Worm (Caenorhabditis elegans) whole organism, L1 larva: ENCODE data around the gene Y48A6C.4.
A peak's percentile ranks its signal among the peaks of the same experiment; 100 is the strongest.

Experiments
- C04F5.9 ChIP-seq: sonication (generic microtip); optimal IDR thresholded peaks from 2 replicates; lab custom pipeline; 2016; ENCODE audit warnings: missing genetic modification characterization, missing compliant biosample characterization
- C16A3.4 ChIP-seq: fragments of 150-350 bp; optimal IDR thresholded peaks from 2 replicates; lab custom pipeline; 2014; ENCODE audit warnings: missing biosample characterization, missing genetic modification characterization
- Y116A8C.19 ChIP-seq: sonication (generic microtip); optimal IDR thresholded peaks from 2 replicates; lab custom pipeline; 2016; ENCODE audit warnings: missing compliant biosample characterization, missing genetic modification characterization, borderline replicate concordance
- aha-1 ChIP-seq: fragments of 150-350 bp; optimal IDR thresholded peaks from 2 replicates; lab custom pipeline; 2014; ENCODE audit warnings: missing biosample characterization, missing genetic modification characterization
- ama-1 ChIP-seq: fragments of 150-350 bp; optimal IDR thresholded peaks from 2 replicates; lab custom pipeline; 2014
- blmp-1 ChIP-seq: fragments of 150-350 bp; optimal IDR thresholded peaks from 2 replicates; lab custom pipeline; 2014; ENCODE audit warnings: missing biosample characterization, missing genetic modification characterization
- ceh-63 ChIP-seq: fragments of 200-800 bp; sonication (Bioruptor generic); optimal IDR thresholded peaks from 2 replicates; lab custom pipeline; 2018; ENCODE audit warnings: mild to moderate bottlenecking, missing genetic modification characterization, missing compliant biosample characterization
- ceh-88 ChIP-seq: fragments of 200-800 bp; sonication (Bioruptor generic); IDR thresholded peaks from 2 replicates; pipeline ENCODE4 v1.3.6; 2022; ENCODE audit warnings: missing genetic modification characterization, missing compliant biosample characterization
- dpl-1 ChIP-seq, 3 experiments: fragments of 150-350 bp in 2 of 3; sonication (generic microtip) in 1 of 3; optimal IDR thresholded peaks; 2 replicates each; lab custom pipeline; 2014 to 2017; ENCODE audit warnings: missing biosample characterization in 3 of 3, missing genetic modification characterization in 3 of 3, missing genetic modification reagents in 3 of 3
- dsc-1 ChIP-seq: sonication (generic microtip); optimal IDR thresholded peaks from 2 replicates; lab custom pipeline; 2016; ENCODE audit warnings: mild to moderate bottlenecking, missing genetic modification characterization, missing compliant biosample characterization
- efl-1 ChIP-seq, 4 experiments: fragments of 150-350 bp; optimal IDR thresholded peaks in 3 of 4; peaks in 1 of 4; 1 replicate in 1 of 4; 2 replicates in 3 of 4; lab custom pipeline; 2014; ENCODE audit warnings: missing biosample characterization in 2 of 4, missing genetic modification characterization in 2 of 4, missing genetic modification reagents in 2 of 4
- efl-3 ChIP-seq: fragments of 200-800 bp; sonication (Bioruptor generic); optimal IDR thresholded peaks from 2 replicates; lab custom pipeline; 2018; ENCODE audit warnings: mild to moderate bottlenecking, missing genetic modification characterization, missing compliant biosample characterization
- egl-13 ChIP-seq: sonication (generic microtip); optimal IDR thresholded peaks from 2 replicates; lab custom pipeline; 2016; ENCODE audit warnings: missing genotype, missing genetic modification reagents, missing genetic modification characterization, missing compliant biosample characterization
- egl-27 ChIP-seq, 2 experiments: fragments of 150-350 bp in 1 of 2; sonication (generic microtip); optimal IDR thresholded peaks; 3 replicates each; lab custom pipeline; 2017 to 2018; ENCODE audit warnings: missing biosample characterization in 2 of 2, missing genetic modification characterization in 2 of 2, missing genetic modification reagents in 2 of 2
- fkh-10 ChIP-seq: sonication (generic microtip); optimal IDR thresholded peaks from 2 replicates; lab custom pipeline; 2017; ENCODE audit warnings: missing biosample characterization, missing genetic modification reagents, missing genetic modification characterization
- fkh-8 ChIP-seq: sonication (generic microtip); optimal IDR thresholded peaks from 2 replicates; lab custom pipeline; 2016; ENCODE audit warnings: mild to moderate bottlenecking, missing genetic modification characterization, missing compliant biosample characterization
- grh-1 ChIP-seq: fragments of 200-800 bp; sonication (Bioruptor generic); IDR thresholded peaks from 2 replicates; pipeline ENCODE4 v1.3.6; 2022; ENCODE audit warnings: missing genetic modification reagents, missing genetic modification characterization, missing compliant biosample characterization
- hlh-17 ChIP-seq: fragments of 200-800 bp; sonication (Bioruptor generic); optimal IDR thresholded peaks from 2 replicates; lab custom pipeline; 2018; ENCODE audit warnings: missing genetic modification characterization, mild to moderate bottlenecking, missing compliant biosample characterization, moderate library complexity, borderline replicate concordance
- hlh-4 ChIP-seq: sonication (generic microtip); optimal IDR thresholded peaks from 2 replicates; lab custom pipeline; 2016; ENCODE audit warnings: mild to moderate bottlenecking, missing genetic modification characterization, missing compliant biosample characterization
- hpl-2 ChIP-seq: fragments of 150-350 bp; optimal IDR thresholded peaks from 2 replicates; lab custom pipeline; 2014; ENCODE audit warnings: missing biosample characterization, missing genetic modification reagents, missing genetic modification characterization
- isw-1 ChIP-seq: fragments of 200-800 bp; sonication (Bioruptor generic); IDR thresholded peaks from 2 replicates; pipeline ENCODE4 v1.3.6; 2022; ENCODE audit warnings: missing genetic modification characterization, missing compliant biosample characterization
- jun-1 ChIP-seq: fragments of 150-350 bp; optimal IDR thresholded peaks from 2 replicates; lab custom pipeline; 2014; ENCODE audit warnings: missing biosample characterization, missing genetic modification reagents, missing genetic modification characterization
- lin-35 ChIP-seq, 2 experiments: fragments of 150-350 bp; optimal IDR thresholded peaks; 2 replicates each; lab custom pipeline; 2014; ENCODE audit warnings: missing biosample characterization in 2 of 2, missing genetic modification characterization in 2 of 2, missing genetic modification reagents in 2 of 2
- lin-39 ChIP-seq: fragments of 150-350 bp; optimal IDR thresholded peaks from 2 replicates; lab custom pipeline; 2014; ENCODE audit warnings: missing biosample characterization, missing genetic modification reagents, missing genetic modification characterization
- lsy-2 ChIP-seq, 2 experiments: fragments of 150-350 bp; optimal IDR thresholded peaks; 2 replicates each; lab custom pipeline; 2014; ENCODE audit warnings: missing biosample characterization in 2 of 2, missing genetic modification characterization in 2 of 2
- mab-9 ChIP-seq: fragments of 200-800 bp; sonication (Bioruptor generic); IDR thresholded peaks from 2 replicates; pipeline ENCODE4 v1.3.6; 2022; ENCODE audit warnings: missing genetic modification reagents, missing genetic modification characterization, missing compliant biosample characterization
- mdl-1 ChIP-seq, 2 experiments: fragments of 150-350 bp; optimal IDR thresholded peaks; 2 replicates each; lab custom pipeline; 2014 to 2017; ENCODE audit warnings: missing biosample characterization in 2 of 2, missing genetic modification characterization in 2 of 2, inconsistent platforms in 1 of 2
- mef-2 ChIP-seq: fragments of 150-350 bp; optimal IDR thresholded peaks from 2 replicates; lab custom pipeline; 2014; ENCODE audit warnings: missing biosample characterization, missing genetic modification characterization
- mep-1 ChIP-seq: fragments of 150-350 bp; optimal IDR thresholded peaks from 2 replicates; lab custom pipeline; 2014; ENCODE audit warnings: missing biosample characterization, missing genetic modification characterization
- nhr-19 ChIP-seq: fragments of 200-800 bp; sonication (Bioruptor generic); conservative IDR thresholded peaks from 2 replicates; pipeline ENCODE4 v1.3.6; 2022; ENCODE audit warnings: missing genetic modification characterization, missing compliant biosample characterization
- nhr-28 ChIP-seq: fragments of 150-350 bp; optimal IDR thresholded peaks from 2 replicates; lab custom pipeline; 2014; ENCODE audit warnings: missing biosample characterization, missing genetic modification characterization
- nhr-71 ChIP-seq: sonication (generic microtip); optimal IDR thresholded peaks from 2 replicates; lab custom pipeline; 2016; ENCODE audit warnings: mild to moderate bottlenecking, missing genetic modification characterization, moderate library complexity, missing compliant biosample characterization
- nhr-77 ChIP-seq: fragments of 150-350 bp; optimal IDR thresholded peaks from 2 replicates; lab custom pipeline; 2014; ENCODE audit warnings: missing biosample characterization, missing genetic modification characterization
- nhr-85 ChIP-seq: sonication (generic microtip); peaks from one replicate; lab custom pipeline; 2016; ENCODE audit warnings: missing genetic modification characterization, inconsistent platforms, missing compliant biosample characterization
- nhr-90 ChIP-seq: sonication (generic microtip); optimal IDR thresholded peaks from 2 replicates; lab custom pipeline; 2016; ENCODE audit warnings: mild to moderate bottlenecking, missing genetic modification characterization, missing compliant biosample characterization; ENCODE audit not compliant: poor library complexity
- pax-3 ChIP-seq: fragments of 200-800 bp; sonication (Bioruptor generic); optimal IDR thresholded peaks from 2 replicates; lab custom pipeline; 2018; ENCODE audit warnings: mild to moderate bottlenecking, missing genetic modification characterization, moderate library complexity, missing compliant biosample characterization
- rnt-1 ChIP-seq: sonication (generic microtip); optimal IDR thresholded peaks from 2 replicates; lab custom pipeline; 2016; ENCODE audit warnings: mild to moderate bottlenecking, missing genetic modification characterization, moderate library complexity, missing compliant biosample characterization
- snpc-4 ChIP-seq: fragments of 150-350 bp; optimal IDR thresholded peaks from 2 replicates; lab custom pipeline; 2014; ENCODE audit warnings: missing biosample characterization, missing genetic modification characterization
- sox-4 ChIP-seq: sonication (generic microtip); optimal IDR thresholded peaks from 2 replicates; lab custom pipeline; 2016; ENCODE audit warnings: missing genetic modification characterization, missing compliant biosample characterization
- tlp-1 ChIP-seq: fragments of 150-350 bp; optimal IDR thresholded peaks from 2 replicates; lab custom pipeline; 2014; ENCODE audit warnings: missing biosample characterization, missing genetic modification characterization
- unc-130 ChIP-seq: fragments of 150-350 bp; optimal IDR thresholded peaks from 2 replicates; lab custom pipeline; 2017; ENCODE audit warnings: missing biosample characterization, missing genetic modification characterization, inconsistent platforms
- unc-30 ChIP-seq: sonication (generic microtip); optimal IDR thresholded peaks from 2 replicates; lab custom pipeline; 2017; ENCODE audit warnings: missing biosample characterization, missing genetic modification characterization
- unc-62 ChIP-seq: fragments of 150-350 bp; optimal IDR thresholded peaks from 2 replicates; lab custom pipeline; 2014; ENCODE audit warnings: missing biosample characterization, missing genetic modification reagents, missing genetic modification characterization
- unc-98 ChIP-seq: fragments of 200-800 bp; sonication (Bioruptor generic); IDR thresholded peaks from 2 replicates; pipeline ENCODE4 v1.3.6; 2022; ENCODE audit warnings: missing genetic modification characterization, missing compliant biosample characterization
- vab-15 ChIP-seq: sonication (generic microtip); optimal IDR thresholded peaks from 2 replicates; lab custom pipeline; 2017; ENCODE audit warnings: missing genotype, mild to moderate bottlenecking, missing genetic modification characterization, missing compliant biosample characterization
- xbp-1 ChIP-seq: sonication (generic microtip); optimal IDR thresholded peaks from 2 replicates; lab custom pipeline; 2016; ENCODE audit warnings: missing genetic modification characterization, missing compliant biosample characterization
- zag-1 ChIP-seq: fragments of 150-350 bp; optimal IDR thresholded peaks from 2 replicates; lab custom pipeline; 2014; ENCODE audit warnings: missing biosample characterization, missing genetic modification characterization
- ztf-11 ChIP-seq, 2 experiments: sonication (generic microtip); optimal IDR thresholded peaks; 2 replicates each; lab custom pipeline; 2016 to 2017; ENCODE audit warnings: missing genetic modification characterization in 2 of 2, missing biosample characterization in 1 of 2, missing compliant biosample characterization in 1 of 2
- ztf-4 ChIP-seq: fragments of 150-350 bp; optimal IDR thresholded peaks from 2 replicates; lab custom pipeline; 2014; ENCODE audit warnings: missing biosample characterization, missing genetic modification characterization

Gene Y48A6C.4

ce11 chrIII:11091651-11092278 lies 27.8 kb upstream of the Y48A6C.4 start (continued):
- TF ChIP-seq ztf-11 (tag; optimal IDR thresholded peaks at IDR 0.05; lab: Kevin White, UChicago) (peak in 1 of 2 experiments; percentile 93), blmp-1 (tag; lab: Kevin White, UChicago) (no peak), hlh-17 (GFP tag; lab: Kevin White, UChicago) (no peak), vab-15 (tag; lab: Kevin White, UChicago) (peak; percentile 81), egl-13 (tag; lab: Kevin White, UChicago) (peak; percentile 78), fkh-8 (tag; lab: Kevin White, UChicago) (peak; percentile 40), unc-98 (GFP tag; lab: Robert Waterston, UW) (peak; percentile 98), efl-1 (optimal IDR thresholded peaks at IDR 0.05; lab: Kevin White, UChicago) (peak; percentile 59 to 60), efl-1 (GFP tag; optimal IDR thresholded peaks at IDR 0.05 in 1 of 2; lab: Kevin White, UChicago) (peak; percentile 18 to 83), ceh-63 (GFP tag; lab: Kevin White, UChicago) (peak; percentile 85), nhr-71 (tag; lab: Kevin White, UChicago) (peak; percentile 79), tlp-1 (tag; lab: Kevin White, UChicago) (no peak), ztf-4 (tag; lab: Kevin White, UChicago) (no peak), aha-1 (tag; lab: Kevin White, UChicago) (no peak), zag-1 (tag; lab: Kevin White, UChicago) (no peak), isw-1 (peak; percentile 73)
- TF ChIP-seq, all 84 proteins: peak for 39

- peak; percentile 60 for TF ChIP-seq pax-3 (tag; lab: Kevin White, UChicago)
- peak; percentile 15 for TF ChIP-seq xbp-1
- peak; percentile 8 for TF ChIP-seq dsc-1 (tag; lab: Kevin White, UChicago)
- TF ChIP-seq unc-98 (GFP tag; lab: Robert Waterston, UW), result peak; percentile 75
- TF ChIP-seq lsy-2 (tag; optimal IDR thresholded peaks at IDR 0.05; lab: Kevin White, UChicago), result no peak
- TF ChIP-seq egl-27 (tag; optimal IDR thresholded peaks at IDR 0.05; lab: Kevin White, UChicago), result no peak
- TF ChIP-seq nhr-28 (tag; lab: Kevin White, UChicago), result no peak
- no peak for TF ChIP-seq lin-39 (tag; lab: Kevin White, UChicago)
- TF ChIP-seq isw-1, result no peak; the same call in 1 of the 2 replicates
- no peak for TF ChIP-seq efl-3 (GFP tag; lab: Kevin White, UChicago)
- no peak for TF ChIP-seq jun-1 (tag; lab: Kevin White, UChicago)
- TF ChIP-seq nhr-19, result no peak
- TF ChIP-seq ama-1, result no peak
- no peak for TF ChIP-seq unc-30 (tag; lab: Kevin White, UChicago)
- peak; percentile 53 for TF ChIP-seq nhr-90
- TF ChIP-seq ceh-88 (GFP tag; lab: Robert Waterston, UW), result no peak
- TF ChIP-seq Y116A8C.19 (tag; lab: Kevin White, UChicago), result no peak
- TF ChIP-seq unc-130 (tag; lab: Kevin White, UChicago), result no peak
- TF ChIP-seq mep-1 (tag; lab: Kevin White, UChicago), result no peak
- no peak for TF ChIP-seq unc-62 (GFP tag; lab: Kevin White, UChicago)
- peak; percentile 51 for TF ChIP-seq nhr-85 (tag; lab: Kevin White, UChicago)
- no peak for TF ChIP-seq mef-2 (tag; lab: Kevin White, UChicago)
- TF ChIP-seq mab-9 (GFP tag; lab: Robert Waterston, UW), result no peak
- TF ChIP-seq hpl-2 (GFP tag; lab: Kevin White, UChicago), result no peak
- TF ChIP-seq nhr-77, result no peak
- TF ChIP-seq C16A3.4, result no peak
- no peak for TF ChIP-seq fkh-10 (GFP tag; lab: Kevin White, UChicago)
- TF ChIP-seq grh-1 (GFP tag; lab: Robert Waterston, UW), result no peak
- TF ChIP-seq dpl-1 (GFP tag; optimal IDR thresholded peaks at IDR 0.05; lab: Kevin White, UChicago), result no peak
- TF ChIP-seq mdl-1 (tag; optimal IDR thresholded peaks at IDR 0.05; lab: Kevin White, UChicago), result no peak
- TF ChIP-seq hlh-4 (tag; lab: Kevin White, UChicago), result no peak
- no peak for TF ChIP-seq snpc-4 (tag; lab: Kevin White, UChicago)
- TF ChIP-seq lin-35 (GFP tag; optimal IDR thresholded peaks at IDR 0.05; lab: Kevin White, UChicago), result no peak
- peak; percentile 63 for TF ChIP-seq rnt-1 (tag; lab: Kevin White, UChicago)
- TF ChIP-seq fkh-8 (tag; lab: Kevin White, UChicago), result no peak
- no peak for TF ChIP-seq C04F5.9 (tag; lab: Kevin White, UChicago)
- peak; percentile 43 for TF ChIP-seq efl-1 (optimal IDR thresholded peaks at IDR 0.05; lab: Kevin White, UChicago)
- TF ChIP-seq efl-1 (GFP tag; optimal IDR thresholded peaks at IDR 0.05 in 1 of 2; lab: Kevin White, UChicago), result peak in 1 of 2 experiments; percentile 92
- no peak for TF ChIP-seq nhr-71 (tag; lab: Kevin White, UChicago)
- no peak for TF ChIP-seq sox-4 (tag; lab: Kevin White, UChicago)
Measured at ce11 chrIII:11093489-11093888, 26.1 kb upstream of the Y48A6C.4 start.
